Worm (Caenorhabditis elegans) whole organism, L1 larva: ENCODE measurements around the gene maph-9.

Source experiments
- C04F5.9 ChIP-seq: sonication (generic microtip); optimal IDR thresholded peaks from 2 replicates; lab custom pipeline; 2016; ENCODE audit warnings: missing genetic modification characterization, missing compliant biosample characterization
- C34B4.2 ChIP-seq: sonication (generic microtip); optimal IDR thresholded peaks from 2 replicates; lab custom pipeline; 2017; ENCODE audit warnings: mild to moderate bottlenecking, missing genetic modification characterization, missing compliant biosample characterization
- F16B12.6 ChIP-seq: fragments of 150-350 bp; optimal IDR thresholded peaks from 2 replicates; lab custom pipeline; 2014; ENCODE audit warnings: missing biosample characterization, missing genetic modification characterization
- Y116A8C.19 ChIP-seq: sonication (generic microtip); optimal IDR thresholded peaks from 2 replicates; lab custom pipeline; 2016; ENCODE audit warnings: missing compliant biosample characterization, missing genetic modification characterization, borderline replicate concordance
- alr-1 ChIP-seq: fragments of 200-800 bp; sonication (Bioruptor generic); optimal IDR thresholded peaks from 2 replicates; lab custom pipeline; 2018; ENCODE audit warnings: borderline replicate concordance, mild to moderate bottlenecking, missing genetic modification characterization, missing compliant biosample characterization
- aly-2 ChIP-seq: fragments of 150-350 bp; optimal IDR thresholded peaks from 2 replicates; lab custom pipeline; 2014; ENCODE audit warnings: missing biosample characterization, missing genetic modification characterization
- blmp-1 ChIP-seq: fragments of 150-350 bp; optimal IDR thresholded peaks from 2 replicates; lab custom pipeline; 2014; ENCODE audit warnings: missing biosample characterization, missing genetic modification characterization
- ceh-63 ChIP-seq: fragments of 200-800 bp; sonication (Bioruptor generic); optimal IDR thresholded peaks from 2 replicates; lab custom pipeline; 2018; ENCODE audit warnings: mild to moderate bottlenecking, missing genetic modification characterization, missing compliant biosample characterization
- ceh-82 ChIP-seq, 3 experiments: fragments of 150-350 bp in 1 of 3; sonication (generic microtip) in 2 of 3; optimal IDR thresholded peaks; 2 replicates each; lab custom pipeline; 2014 to 2017; ENCODE audit warnings: missing biosample characterization in 3 of 3, missing genetic modification characterization in 3 of 3
- ceh-88 ChIP-seq: fragments of 200-800 bp; sonication (Bioruptor generic); IDR thresholded peaks from 2 replicates; pipeline ENCODE4 v1.3.6; 2022; ENCODE audit warnings: missing genetic modification characterization, missing compliant biosample characterization
- dpl-1 ChIP-seq, 3 experiments: fragments of 150-350 bp in 2 of 3; sonication (generic microtip) in 1 of 3; optimal IDR thresholded peaks; 2 replicates each; lab custom pipeline; 2014 to 2017; ENCODE audit warnings: missing biosample characterization in 3 of 3, missing genetic modification characterization in 3 of 3, missing genetic modification reagents in 3 of 3
- efl-1 ChIP-seq, 4 experiments: fragments of 150-350 bp; optimal IDR thresholded peaks in 3 of 4; peaks in 1 of 4; 1 replicate in 1 of 4; 2 replicates in 3 of 4; lab custom pipeline; 2014; ENCODE audit warnings: missing biosample characterization in 2 of 4, missing genetic modification characterization in 2 of 4, missing genetic modification reagents in 2 of 4
- efl-3 ChIP-seq: fragments of 200-800 bp; sonication (Bioruptor generic); optimal IDR thresholded peaks from 2 replicates; lab custom pipeline; 2018; ENCODE audit warnings: mild to moderate bottlenecking, missing genetic modification characterization, missing compliant biosample characterization
- elt-3 ChIP-seq, 6 experiments: fragments of 150-350 bp in 1 of 6; sonication (generic microtip); optimal IDR thresholded peaks; 2 replicates each; lab custom pipeline; 2017 to 2018; ENCODE audit warnings: missing biosample characterization in 6 of 6, missing genetic modification characterization in 6 of 6, inconsistent platforms in 1 of 6
- fkh-8 ChIP-seq: sonication (generic microtip); optimal IDR thresholded peaks from 2 replicates; lab custom pipeline; 2016; ENCODE audit warnings: mild to moderate bottlenecking, missing genetic modification characterization, missing compliant biosample characterization
- fos-1 ChIP-seq: fragments of 150-350 bp; optimal IDR thresholded peaks from 2 replicates; lab custom pipeline; 2014; ENCODE audit warnings: missing biosample characterization, missing genetic modification characterization
- hlh-17 ChIP-seq: fragments of 200-800 bp; sonication (Bioruptor generic); optimal IDR thresholded peaks from 2 replicates; lab custom pipeline; 2018; ENCODE audit warnings: missing genetic modification characterization, mild to moderate bottlenecking, missing compliant biosample characterization, moderate library complexity, borderline replicate concordance
- hlh-4 ChIP-seq: sonication (generic microtip); optimal IDR thresholded peaks from 2 replicates; lab custom pipeline; 2016; ENCODE audit warnings: mild to moderate bottlenecking, missing genetic modification characterization, missing compliant biosample characterization
- irx-1 ChIP-seq: sonication (generic microtip); optimal IDR thresholded peaks from 2 replicates; lab custom pipeline; 2016; ENCODE audit warnings: missing genetic modification characterization, missing compliant biosample characterization
- isw-1 ChIP-seq: fragments of 200-800 bp; sonication (Bioruptor generic); IDR thresholded peaks from 2 replicates; pipeline ENCODE4 v1.3.6; 2022; ENCODE audit warnings: missing genetic modification characterization, missing compliant biosample characterization
- lin-13 ChIP-seq: fragments of 150-350 bp; optimal IDR thresholded peaks from 2 replicates; lab custom pipeline; 2014; ENCODE audit warnings: missing biosample characterization, missing genetic modification reagents, missing genetic modification characterization
- lin-15B ChIP-seq: fragments of 150-350 bp; sonication (generic microtip); optimal IDR thresholded peaks from 3 replicates; lab custom pipeline; 2014; ENCODE audit warnings: missing biosample characterization, missing genetic modification characterization
- lin-35 ChIP-seq, 2 experiments: fragments of 150-350 bp; optimal IDR thresholded peaks; 2 replicates each; lab custom pipeline; 2014; ENCODE audit warnings: missing biosample characterization in 2 of 2, missing genetic modification characterization in 2 of 2, missing genetic modification reagents in 2 of 2
- lin-39 ChIP-seq: fragments of 150-350 bp; optimal IDR thresholded peaks from 2 replicates; lab custom pipeline; 2014; ENCODE audit warnings: missing biosample characterization, missing genetic modification reagents, missing genetic modification characterization
- lir-3 ChIP-seq: sonication (generic microtip); optimal IDR thresholded peaks from 2 replicates; lab custom pipeline; 2016; ENCODE audit warnings: mild to moderate bottlenecking, missing genetic modification characterization, moderate library complexity, missing compliant biosample characterization; ENCODE audit not compliant: poor library complexity
- lsy-2 ChIP-seq, 2 experiments: fragments of 150-350 bp; optimal IDR thresholded peaks; 2 replicates each; lab custom pipeline; 2014; ENCODE audit warnings: missing biosample characterization in 2 of 2, missing genetic modification characterization in 2 of 2
- mab-9 ChIP-seq: fragments of 200-800 bp; sonication (Bioruptor generic); IDR thresholded peaks from 2 replicates; pipeline ENCODE4 v1.3.6; 2022; ENCODE audit warnings: missing genetic modification reagents, missing genetic modification characterization, missing compliant biosample characterization
- mdl-1 ChIP-seq, 2 experiments: fragments of 150-350 bp; optimal IDR thresholded peaks; 2 replicates each; lab custom pipeline; 2014 to 2017; ENCODE audit warnings: missing biosample characterization in 2 of 2, missing genetic modification characterization in 2 of 2, inconsistent platforms in 1 of 2
- mef-2 ChIP-seq: fragments of 150-350 bp; optimal IDR thresholded peaks from 2 replicates; lab custom pipeline; 2014; ENCODE audit warnings: missing biosample characterization, missing genetic modification characterization
- mep-1 ChIP-seq: fragments of 150-350 bp; optimal IDR thresholded peaks from 2 replicates; lab custom pipeline; 2014; ENCODE audit warnings: missing biosample characterization, missing genetic modification characterization
- nhr-12 ChIP-seq: sonication (generic microtip); optimal IDR thresholded peaks from 2 replicates; lab custom pipeline; 2017; ENCODE audit warnings: missing biosample characterization, missing genetic modification characterization
- nhr-20 ChIP-seq: sonication (generic microtip); optimal IDR thresholded peaks from 2 replicates; lab custom pipeline; 2016; ENCODE audit warnings: mild to moderate bottlenecking, missing genetic modification characterization, missing compliant biosample characterization
- nhr-237 ChIP-seq: fragments of 150-350 bp; optimal IDR thresholded peaks from 2 replicates; lab custom pipeline; 2014; ENCODE audit warnings: missing biosample characterization, missing genetic modification characterization
- nhr-47 ChIP-seq: sonication (generic microtip); optimal IDR thresholded peaks from 2 replicates; lab custom pipeline; 2016; ENCODE audit warnings: mild to moderate bottlenecking, missing genetic modification characterization, moderate library complexity, missing compliant biosample characterization
- nhr-71 ChIP-seq: sonication (generic microtip); optimal IDR thresholded peaks from 2 replicates; lab custom pipeline; 2016; ENCODE audit warnings: mild to moderate bottlenecking, missing genetic modification characterization, moderate library complexity, missing compliant biosample characterization
- nhr-76 ChIP-seq: sonication (generic microtip); optimal IDR thresholded peaks from 2 replicates; lab custom pipeline; 2017; ENCODE audit warnings: missing biosample characterization, missing genetic modification characterization
- nhr-77 ChIP-seq: fragments of 150-350 bp; optimal IDR thresholded peaks from 2 replicates; lab custom pipeline; 2014; ENCODE audit warnings: missing biosample characterization, missing genetic modification characterization
- nhr-84 ChIP-seq: sonication (generic microtip); optimal IDR thresholded peaks from 2 replicates; lab custom pipeline; 2017; ENCODE audit warnings: missing biosample characterization, missing genetic modification characterization
- pqm-1 ChIP-seq: sonication (generic microtip); optimal IDR thresholded peaks from 3 replicates; lab custom pipeline; 2017; ENCODE audit warnings: missing biosample characterization, missing genetic modification characterization
- rnt-1 ChIP-seq: sonication (generic microtip); optimal IDR thresholded peaks from 2 replicates; lab custom pipeline; 2016; ENCODE audit warnings: mild to moderate bottlenecking, missing genetic modification characterization, moderate library complexity, missing compliant biosample characterization
- skn-1 ChIP-seq: fragments of 150-350 bp; optimal IDR thresholded peaks from 2 replicates; lab custom pipeline; 2014; ENCODE audit warnings: missing biosample characterization, missing genetic modification characterization
- snu-23 ChIP-seq: sonication (generic microtip); optimal IDR thresholded peaks from 2 replicates; lab custom pipeline; 2016; ENCODE audit warnings: missing genetic modification characterization, missing compliant biosample characterization
- tbx-2 ChIP-seq: sonication (generic microtip); optimal IDR thresholded peaks from 2 replicates; lab custom pipeline; 2016; ENCODE audit warnings: missing genetic modification characterization, missing compliant biosample characterization
- unc-130 ChIP-seq: fragments of 150-350 bp; optimal IDR thresholded peaks from 2 replicates; lab custom pipeline; 2017; ENCODE audit warnings: missing biosample characterization, missing genetic modification characterization, inconsistent platforms
- unc-62 ChIP-seq: fragments of 150-350 bp; optimal IDR thresholded peaks from 2 replicates; lab custom pipeline; 2014; ENCODE audit warnings: missing biosample characterization, missing genetic modification reagents, missing genetic modification characterization
- unc-86 ChIP-seq: sonication (generic microtip); optimal IDR thresholded peaks from 2 replicates; lab custom pipeline; 2016; ENCODE audit warnings: missing genetic modification characterization, missing compliant biosample characterization
- unc-98 ChIP-seq: fragments of 200-800 bp; sonication (Bioruptor generic); IDR thresholded peaks from 2 replicates; pipeline ENCODE4 v1.3.6; 2022; ENCODE audit warnings: missing genetic modification characterization, missing compliant biosample characterization
- vab-15 ChIP-seq: sonication (generic microtip); optimal IDR thresholded peaks from 2 replicates; lab custom pipeline; 2017; ENCODE audit warnings: missing genotype, mild to moderate bottlenecking, missing genetic modification characterization, missing compliant biosample characterization
- xbp-1 ChIP-seq: sonication (generic microtip); optimal IDR thresholded peaks from 2 replicates; lab custom pipeline; 2016; ENCODE audit warnings: missing genetic modification characterization, missing compliant biosample characterization
- zip-4 ChIP-seq: fragments of 200-800 bp; sonication (Bioruptor generic); optimal IDR thresholded peaks from 2 replicates; lab custom pipeline; 2018; ENCODE audit warnings: mild to moderate bottlenecking, missing genetic modification characterization, moderate library complexity, missing compliant biosample characterization

The maph-9 gene

DNA sequence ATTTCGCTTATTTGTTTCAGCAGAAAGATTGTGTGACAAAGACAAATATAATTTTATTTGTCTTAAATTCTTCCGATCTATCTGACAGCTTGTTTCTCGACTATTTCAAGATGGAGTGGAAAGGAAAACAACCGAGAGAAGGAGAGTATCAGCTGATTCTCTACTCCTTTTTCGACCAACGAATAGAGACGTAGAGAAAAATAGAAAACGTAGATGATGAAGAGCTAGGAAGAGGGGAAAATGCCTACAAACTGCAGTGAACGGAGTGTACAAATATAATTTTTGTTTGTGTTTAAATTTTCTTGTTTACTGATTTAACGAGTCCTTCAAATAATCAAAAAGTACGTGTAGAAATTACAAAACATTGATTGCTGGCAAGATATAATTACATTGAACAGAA lies 8.7 kb upstream of the maph-9 start (continued):
- no peak for TF ChIP-seq ceh-88 (GFP tag; lab: Robert Waterston, UW)
- TF ChIP-seq hlh-17 (GFP tag; lab: Kevin White, UChicago): no peak
- no peak for TF ChIP-seq nhr-84 (tag; lab: Kevin White, UChicago)
- TF ChIP-seq rnt-1 (tag; lab: Kevin White, UChicago): peak; percentile 12
- TF ChIP-seq nhr-76: no peak
- no peak for TF ChIP-seq fos-1 (tag; lab: Kevin White, UChicago)
- peak; percentile 14 for TF ChIP-seq snu-23 (GFP tag; lab: Kevin White, UChicago)
- no peak for TF ChIP-seq mab-9 (GFP tag; lab: Robert Waterston, UW)
- TF ChIP-seq mdl-1 (tag; optimal IDR thresholded peaks at IDR 0.05; lab: Kevin White, UChicago): no peak
- peak in 1 of 2 experiments; percentile 69 for TF ChIP-seq lsy-2 (tag; optimal IDR thresholded peaks at IDR 0.05; lab: Kevin White, UChicago)
- TF ChIP-seq tbx-2 (tag; lab: Kevin White, UChicago): no peak
- TF ChIP-seq nhr-77 (tag; lab: Kevin White, UChicago): no peak
- TF ChIP-seq irx-1 (tag; lab: Kevin White, UChicago): no peak
- TF ChIP-seq unc-62 (GFP tag; lab: Kevin White, UChicago): no peak
- TF ChIP-seq C34B4.2 (tag; lab: Kevin White, UChicago): no peak
- TF ChIP-seq efl-3 (GFP tag; lab: Kevin White, UChicago): no peak
- TF ChIP-seq pqm-1 (tag; lab: Kevin White, UChicago): no peak
- TF ChIP-seq Y116A8C.19: no peak
- TF ChIP-seq unc-98 (GFP tag; lab: Robert Waterston, UW): no peak
- TF ChIP-seq hlh-4 (tag; lab: Kevin White, UChicago): no peak
- TF ChIP-seq elt-3 (tag; optimal IDR thresholded peaks at IDR 0.05; lab: Kevin White, UChicago): no peak

DNA sequence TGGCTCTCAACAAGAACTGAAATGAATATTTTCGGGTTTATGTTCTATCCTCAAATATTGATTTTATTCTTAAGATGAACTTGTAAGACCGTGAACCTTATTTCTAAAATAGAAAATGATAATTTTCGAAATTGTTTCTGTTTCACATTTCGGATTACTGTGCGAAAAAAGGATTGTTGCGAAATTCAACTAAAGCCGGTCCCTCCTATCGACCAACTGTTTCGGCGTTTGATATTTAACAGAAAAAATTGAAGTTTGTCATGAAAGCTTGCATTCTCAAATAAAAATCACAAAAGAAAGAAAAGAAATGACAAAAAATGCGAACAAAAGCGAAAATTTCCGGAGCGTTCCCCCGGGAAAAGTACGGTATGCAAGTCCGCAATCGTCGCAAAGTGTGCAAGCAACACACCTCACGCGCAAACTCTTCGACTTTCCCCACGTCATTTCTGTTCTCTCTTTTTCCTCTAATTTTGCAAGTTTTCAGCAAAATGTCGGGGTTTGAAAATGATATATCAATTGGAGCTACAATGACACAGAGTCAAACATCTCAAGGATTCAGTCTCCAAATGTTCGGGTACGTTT lies 7.3 kb upstream of the maph-9 start, which contains the start of gene C34D4.4:
Gene C34D4.4, plus strand, starts transcription at position 342 of the 582 bp plus-strand sequence.
- peak; percentile 31 for TF ChIP-seq fkh-8 (tag; lab: Kevin White, UChicago)
- no peak for TF ChIP-seq C04F5.9 (tag; lab: Kevin White, UChicago)
- TF ChIP-seq lsy-2 (tag; optimal IDR thresholded peaks at IDR 0.05; lab: Kevin White, UChicago): peak; percentile 90 to 98
- peak; percentile 92 for TF ChIP-seq F16B12.6 (tag; lab: Kevin White, UChicago)
- TF ChIP-seq ceh-82 (tag; optimal IDR thresholded peaks at IDR 0.05; lab: Kevin White, UChicago): peak in 2 of 3 experiments; percentile 3 to 48
- TF ChIP-seq mab-9 (GFP tag; lab: Robert Waterston, UW): no peak
- no peak for TF ChIP-seq nhr-237 (tag; lab: Kevin White, UChicago)
- TF ChIP-seq snu-23 (GFP tag; lab: Kevin White, UChicago): peak; percentile 47
- TF ChIP-seq mef-2 (tag; lab: Kevin White, UChicago): no peak
- TF ChIP-seq lin-35 (GFP tag; optimal IDR thresholded peaks at IDR 0.05; lab: Kevin White, UChicago): peak; percentile 57 to 72
- peak; percentile 65 for TF ChIP-seq blmp-1 (tag; lab: Kevin White, UChicago)
- peak; percentile 61 to 64 for TF ChIP-seq efl-1 (optimal IDR thresholded peaks at IDR 0.05; lab: Kevin White, UChicago)
- peak; percentile 61 to 95 for TF ChIP-seq efl-1 (GFP tag; optimal IDR thresholded peaks at IDR 0.05 in 1 of 2; lab: Kevin White, UChicago)
- TF ChIP-seq ceh-63 (GFP tag; lab: Kevin White, UChicago): no peak
- TF ChIP-seq dpl-1 (GFP tag; optimal IDR thresholded peaks at IDR 0.05; lab: Kevin White, UChicago): peak; percentile 32 to 60 (median 58)
- TF ChIP-seq nhr-77 (tag; lab: Kevin White, UChicago): no peak
- peak; percentile 22 for TF ChIP-seq unc-130 (tag; lab: Kevin White, UChicago)
- TF ChIP-seq vab-15: no peak
- TF ChIP-seq skn-1 (tag; lab: Kevin White, UChicago): peak; percentile 39
- no peak for TF ChIP-seq unc-86 (tag; lab: Kevin White, UChicago)
- TF ChIP-seq lin-39 (tag; lab: Kevin White, UChicago): no peak
- TF ChIP-seq mep-1: peak; percentile 20
- TF ChIP-seq nhr-20: peak; percentile 14
- TF ChIP-seq lin-13: peak; percentile 15
- TF ChIP-seq lin-15B (tag; lab: Kevin White, UChicago): peak; percentile 35
- peak; percentile 45 for TF ChIP-seq nhr-47 (tag; lab: Kevin White, UChicago)
- TF ChIP-seq zip-4: peak; percentile 61
- TF ChIP-seq nhr-12 (tag; lab: Kevin White, UChicago): no peak
- peak; percentile 36 for TF ChIP-seq nhr-71 (tag; lab: Kevin White, UChicago)
- no peak for TF ChIP-seq aly-2
- TF ChIP-seq xbp-1 (tag; lab: Kevin White, UChicago): peak; percentile 9
- TF ChIP-seq alr-1 (tag; lab: Kevin White, UChicago): no peak
- no peak for TF ChIP-seq lir-3 (tag; lab: Kevin White, UChicago)
- TF ChIP-seq rnt-1 (tag; lab: Kevin White, UChicago): peak; percentile 19
- peak; percentile 17; the same call in 1 of the 2 replicates for TF ChIP-seq isw-1
